Worm (Caenorhabditis elegans): ENCODE measurements around the gene Y4C6B.2.

Y4C6B.2 gene

DNA sequence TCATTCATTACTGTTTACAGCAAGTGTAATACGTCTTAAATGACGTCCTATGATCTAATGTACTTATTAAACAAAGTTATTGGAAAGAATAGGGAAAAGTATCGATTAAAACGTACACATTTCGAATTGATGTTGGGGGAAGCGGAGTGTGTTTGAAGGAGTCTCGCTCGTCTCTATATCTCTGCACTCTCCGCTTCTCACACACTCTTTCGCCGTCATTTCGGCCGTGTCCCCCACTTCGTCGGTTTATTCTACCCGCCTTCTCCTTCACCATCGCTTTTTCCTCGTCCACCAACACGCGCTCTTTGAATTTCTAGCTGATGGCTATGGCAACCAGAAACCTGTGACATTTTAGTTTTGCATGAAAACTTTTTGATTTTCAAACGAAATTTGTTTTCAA, 29.5 kb downstream of the Y4C6B.2 start (continued):
- TF ChIP-seq ama-1 (optimal IDR thresholded peaks at IDR 0.05) = no peak
- TF ChIP-seq mab-5 (tag; optimal IDR thresholded peaks at IDR 0.05) = no peak
- TF ChIP-seq unc-62 (GFP tag; optimal IDR thresholded peaks at IDR 0.05) = no peak
- TF ChIP-seq peb-1 (tag; optimal IDR thresholded peaks at IDR 0.05) = no peak
- no peak for TF ChIP-seq lin-13 (GFP tag; optimal IDR thresholded peaks at IDR 0.05)
- no peak for TF ChIP-seq egl-27 (tag; optimal IDR thresholded peaks at IDR 0.05)
- TF ChIP-seq blmp-1 (tag; optimal IDR thresholded peaks at IDR 0.05; ENCODE audit: insufficient read depth) = no peak
- no peak for TF ChIP-seq sem-4 (tag; optimal IDR thresholded peaks at IDR 0.05)
- no peak for TF ChIP-seq lin-11 (tag; optimal IDR thresholded peaks at IDR 0.05)
- no peak for TF ChIP-seq fos-1 (tag; optimal IDR thresholded peaks at IDR 0.05)
- TF ChIP-seq gmeb-1 (tag; optimal IDR thresholded peaks at IDR 0.05) = no peak
- peak; percentile 37 for TF ChIP-seq snpc-4 (tag; optimal IDR thresholded peaks at IDR 0.05)
- TF ChIP-seq mdl-1 (tag; optimal IDR thresholded peaks at IDR 0.05) = no peak
- no peak for TF ChIP-seq nhr-77 (tag; optimal IDR thresholded peaks at IDR 0.05)

- TF ChIP-seq ZK546.5 (tag; optimal IDR thresholded peaks at IDR 0.05) (no peak), C34F6.9 (tag; optimal IDR thresholded peaks at IDR 0.05) (peak; percentile 2), skn-1 (tag; optimal IDR thresholded peaks at IDR 0.05) (no peak), nhr-11 (tag; optimal IDR thresholded peaks at IDR 0.05) (no peak), sma-9 (GFP tag; optimal IDR thresholded peaks at IDR 0.05) (no peak), sma-9 (tag; optimal IDR thresholded peaks at IDR 0.05) (no peak), lin-13 (GFP tag; optimal IDR thresholded peaks at IDR 0.05) (no peak)
Observed at ce11 chrIV:5369414-5369813, 30.0 kb downstream of the Y4C6B.2 start, which contains the start of gene F41H10.3. TSS of gene F41H10.3 (plus strand) at chrIV:5369801.

DNA sequence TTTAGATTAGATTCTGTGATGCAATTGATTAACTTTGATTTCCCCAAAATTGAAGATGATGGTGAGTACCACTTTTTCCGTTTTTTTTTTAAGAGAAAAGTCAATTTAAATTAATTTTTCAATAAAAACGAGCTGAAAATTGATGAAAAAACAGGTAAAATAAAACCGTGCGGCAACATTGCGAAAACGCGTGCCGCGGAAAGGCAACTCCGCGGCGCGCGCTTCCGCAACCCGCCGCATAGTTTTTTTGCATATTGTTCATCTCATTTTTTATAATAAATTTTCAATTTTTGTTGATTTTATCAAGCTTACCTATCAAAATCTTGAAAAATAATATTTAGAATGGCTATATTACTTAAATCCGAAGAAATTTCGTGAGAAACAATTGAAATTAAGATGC, 31.5 kb downstream of the Y4C6B.2 start:
- TF ChIP-seq lsy-2 (tag; optimal IDR thresholded peaks at IDR 0.05) (peak in 1 of 2 experiments; percentile 26), unc-55 (GFP tag; optimal IDR thresholded peaks at IDR 0.05) (peak; percentile 53), nhr-25 (tag; optimal IDR thresholded peaks at IDR 0.05) (no peak), nhr-129 (tag; optimal IDR thresholded peaks at IDR 0.05) (no peak), aly-2 (tag; optimal IDR thresholded peaks at IDR 0.05) (no peak), nhr-6 (tag; optimal IDR thresholded peaks at IDR 0.05) (no peak), ceh-16 (tag; optimal IDR thresholded peaks at IDR 0.05) (no peak), fos-1 (tag; optimal IDR thresholded peaks at IDR 0.05) (no peak)

ce11 chrIV:5374321-5374720, 34.9 kb downstream of the Y4C6B.2 start:
- TF ChIP-seq fos-1 (tag; optimal IDR thresholded peaks at IDR 0.05) (peak; percentile 2), ztf-11 (tag; optimal IDR thresholded peaks at IDR 0.05) (no peak)

ce11 chrIV:5374946-5375345, 35.6 kb downstream of the Y4C6B.2 start:
- no peak for TF ChIP-seq mbf-1 (tag; optimal IDR thresholded peaks at IDR 0.05)
- no peak for TF ChIP-seq elt-3 (tag; optimal IDR thresholded peaks at IDR 0.05)
- TF ChIP-seq snpc-4 (tag; optimal IDR thresholded peaks at IDR 0.05) = no peak
- TF ChIP-seq elt-1 (tag; optimal IDR thresholded peaks at IDR 0.05) = no peak
- no peak for TF ChIP-seq mdl-1 (tag; optimal IDR thresholded peaks at IDR 0.05)
- TF ChIP-seq F13H6.1 (tag; optimal IDR thresholded peaks at IDR 0.05) = no peak
- no peak for TF ChIP-seq lin-13 (GFP tag; optimal IDR thresholded peaks at IDR 0.05)
- no peak for TF ChIP-seq nhr-237 (tag; optimal IDR thresholded peaks at IDR 0.05)
- TF ChIP-seq unc-55 (GFP tag; optimal IDR thresholded peaks at IDR 0.05) = no peak

- TF ChIP-seq fos-1 (tag; optimal IDR thresholded peaks at IDR 0.05) = peak; percentile 76
- no peak for TF ChIP-seq ZK546.5 (tag; optimal IDR thresholded peaks at IDR 0.05)
- TF ChIP-seq ztf-4 (tag; optimal IDR thresholded peaks at IDR 0.05) = no peak
- TF ChIP-seq sem-4 (tag; optimal IDR thresholded peaks at IDR 0.05) = no peak
- TF ChIP-seq gmeb-1 (tag; optimal IDR thresholded peaks at IDR 0.05) = no peak
- TF ChIP-seq aly-2 (tag; optimal IDR thresholded peaks at IDR 0.05) = no peak
- TF ChIP-seq nhr-25 (tag; optimal IDR thresholded peaks at IDR 0.05) = no peak
- TF ChIP-seq unc-62 (GFP tag; optimal IDR thresholded peaks at IDR 0.05) = no peak
Observed at ce11 chrIV:5377062-5377461, 37.7 kb downstream of the Y4C6B.2 start, which contains the start of gene elo-5. TSS of gene elo-5 (minus strand) at chrIV:5377117.
